Fruit fly (Drosophila melanogaster): ENCODE results near the gene CG7208.

dm6 chr3R:18198518-18199118, 13.1 kb upstream of the CG7208 start:
- no peak for TF ChIP-seq Dfd (GFP tag; optimal IDR thresholded peaks at IDR 0.05)
- no peak for TF ChIP-seq Myc (optimal IDR thresholded peaks at IDR 0.05)
